Worm (Caenorhabditis elegans): ENCODE data around the gene gtsf-1.

DNA sequence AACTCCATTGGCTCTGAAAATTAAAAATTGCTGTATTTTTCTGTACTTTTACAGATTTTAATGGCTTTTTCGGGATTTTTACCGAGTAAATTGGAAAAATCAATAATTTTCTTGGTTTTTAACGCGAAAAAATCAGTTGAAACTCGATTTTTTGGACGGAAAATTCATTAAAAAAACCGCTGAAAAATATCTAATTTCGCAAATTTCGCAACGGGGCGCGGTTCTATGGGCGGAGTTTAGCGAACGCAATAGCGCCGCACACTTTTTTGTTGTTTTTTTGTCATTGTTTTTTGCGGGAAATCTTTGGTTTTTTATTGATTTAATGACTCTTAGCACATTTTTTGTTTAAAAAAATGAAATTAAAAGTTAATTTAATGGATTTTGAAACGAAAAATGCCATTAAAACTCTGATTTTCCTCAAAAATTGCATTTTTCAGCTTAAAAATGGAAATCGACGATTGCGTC is 2.2 kb upstream of the gtsf-1 start, which contains the start of the genes mel-46 and lsy-13:
- peak; percentile 76 for TF ChIP-seq mls-2 (tag; optimal IDR thresholded peaks at IDR 0.05)
- TF ChIP-seq lin-13 (tag; optimal IDR thresholded peaks at IDR 0.05), result peak; percentile 10
- peak; percentile 80 for TF ChIP-seq sptf-1 (tag; optimal IDR thresholded peaks at IDR 0.05)
- no peak for TF ChIP-seq pha-4 (tag; optimal IDR thresholded peaks at IDR 0.05)
- TF ChIP-seq ceh-43 (GFP tag; optimal IDR thresholded peaks at IDR 0.05), result peak; percentile 76
- TF ChIP-seq ham-2 (GFP tag; optimal IDR thresholded peaks at IDR 0.05), result no peak
